Fruit fly (Drosophila melanogaster) whole organism, wandering third instar larva: ENCODE data around the gene TFAM.

Source experiments
- CG32264 ChIP-seq: fragments of 200-800 bp; sonication (Bioruptor generic); optimal IDR thresholded peaks from 2 replicates; lab custom pipeline; 2016; ENCODE audit warnings: missing biosample characterization, missing genetic modification characterization
- CG9705 ChIP-seq: fragments of 200-800 bp; sonication (Bioruptor generic); optimal IDR thresholded peaks from 2 replicates; lab custom pipeline; 2018; ENCODE audit warnings: missing biosample characterization, mild to moderate bottlenecking, missing genetic modification characterization
- HLH106 ChIP-seq: fragments of 200-800 bp; optimal IDR thresholded peaks from 3 replicates; lab custom pipeline; 2019; ENCODE audit warnings: missing biosample characterization, mild to moderate bottlenecking, missing genetic modification characterization, moderate library complexity
- Hr83 ChIP-seq: fragments of 200-300 bp; sonication (Bioruptor generic); optimal IDR thresholded peaks from 2 replicates; lab custom pipeline; 2016; ENCODE audit warnings: missing biosample characterization, mild to moderate bottlenecking, missing genetic modification characterization, moderate library complexity; ENCODE audit not compliant: poor library complexity, severe bottlenecking
- Myc ChIP-seq: fragments of >200 bp; optimal IDR thresholded peaks from 2 replicates; lab custom pipeline; 2017
- br ChIP-seq: fragments of 200-800 bp; sonication (Bioruptor generic); optimal IDR thresholded peaks from 2 replicates; lab custom pipeline; 2016; ENCODE audit warnings: missing biosample characterization, missing genetic modification characterization
- dmrt93B ChIP-seq: fragments of 200-800 bp; sonication (Bioruptor generic); optimal IDR thresholded peaks from 2 replicates; lab custom pipeline; 2018; ENCODE audit warnings: missing biosample characterization, mild to moderate bottlenecking, missing genetic modification characterization
- h ChIP-seq: fragments of 200-800 bp; sonication (Bioruptor generic); optimal IDR thresholded peaks from 3 replicates; lab custom pipeline; 2016; ENCODE audit warnings: missing biosample characterization, mild to moderate bottlenecking, missing genetic modification characterization
- pan ChIP-seq: fragments of >200 bp; optimal IDR thresholded peaks from 2 replicates; lab custom pipeline; 2017
- usp ChIP-seq: fragments of >200 bp; optimal IDR thresholded peaks from 2 replicates; lab custom pipeline; 2017; ENCODE audit warnings: missing biosample characterization, missing genetic modification characterization

dm6 chr3R:20621805-20622286 is 45.0 kb upstream of the TFAM start, which contains the start of gene H:
- no peak for TF ChIP-seq Hr83 (GFP tag; lab: Kevin White, UChicago)
- TF ChIP-seq Myc (lab: Kevin White, UChicago) = no peak
- TF ChIP-seq HLH106 = no peak
- no peak for TF ChIP-seq pan (lab: Kevin White, UChicago)
- no peak for TF ChIP-seq CG9705 (GFP tag; lab: Kevin White, UChicago)
- no peak for TF ChIP-seq h (GFP tag; lab: Kevin White, UChicago)
- no peak for TF ChIP-seq CG32264 (GFP tag; lab: Kevin White, UChicago)
- no peak for TF ChIP-seq dmrt93B (GFP tag; lab: Kevin White, UChicago)
- no peak for TF ChIP-seq br
- no peak for TF ChIP-seq usp (GFP tag; lab: Kevin White, UChicago)
